Fruit fly (Drosophila melanogaster): ENCODE measurements around the gene sim.

Gene sim

dm6 chr3R:13051942-13052693, 5.4 kb upstream of the sim start, which contains the start of gene pic (continued):
- TF ChIP-seq CG9797 (GFP tag; optimal IDR thresholded peaks at IDR 0.05) (peak; percentile 87), gfzf (GFP tag; optimal IDR thresholded peaks at IDR 0.05) (peak; percentile 90), CG17359 (tag; optimal IDR thresholded peaks at IDR 0.05) (no peak), shn (GFP tag; optimal IDR thresholded peaks at IDR 0.05) (no peak), lov (optimal IDR thresholded peaks at IDR 0.05) (no peak), lov (GFP tag; IDR thresholded peaks at IDR 0.05) (no peak), CG30403 (GFP tag; optimal IDR thresholded peaks at IDR 0.05) (no peak), onecut (GFP tag; IDR thresholded peaks at IDR 0.05) (no peak), crp (GFP tag; optimal IDR thresholded peaks at IDR 0.05) (no peak), H15 (GFP tag; IDR thresholded peaks at IDR 0.05) (no peak), CG6175 (GFP tag; IDR thresholded peaks at IDR 0.05) (no peak), CG4360 (GFP tag; IDR thresholded peaks at IDR 0.05) (peak; percentile 21; the same call in 1 of the 2 replicates), MBD-R2 (GFP tag; IDR thresholded peaks at IDR 0.05) (peak; percentile 56; the same call in 1 of the 2 replicates), Camta (GFP tag; optimal IDR thresholded peaks at IDR 0.05) (no peak), bcd (GFP tag; optimal IDR thresholded peaks at IDR 0.05) (no peak), tio (GFP tag; optimal IDR thresholded peaks at IDR 0.05) (no peak), CG2199 (GFP tag; IDR thresholded peaks at IDR 0.05) (no peak), CG13775 (GFP tag; optimal IDR thresholded peaks at IDR 0.05) (no peak), YL-1 (GFP tag; optimal IDR thresholded peaks at IDR 0.05) (peak; percentile 55), Pdp1 (GFP tag; optimal IDR thresholded peaks at IDR 0.05) (peak in 1 of 2 experiments; percentile 89), CG13123 (GFP tag; optimal IDR thresholded peaks at IDR 0.05) (no peak), Myb (GFP tag; optimal IDR thresholded peaks at IDR 0.05) (peak; percentile 77), Doc2 (GFP tag; IDR thresholded peaks at IDR 0.05) (no peak), bbx (GFP tag; IDR thresholded peaks at IDR 0.05; ENCODE audit: partially characterized antibody) (peak; percentile 74), CG8388 (GFP tag; optimal IDR thresholded peaks at IDR 0.05) (no peak), rib (GFP tag; IDR thresholded peaks at IDR 0.05) (no peak), CG10543 (GFP tag; optimal IDR thresholded peaks at IDR 0.05) (no peak), yki (optimal IDR thresholded peaks at IDR 0.05) (no peak), wdn (GFP tag; IDR thresholded peaks at IDR 0.05) (no peak), peb (GFP tag; IDR thresholded peaks at IDR 0.05) (no peak), grau (tag; optimal IDR thresholded peaks at IDR 0.05) (no peak), CG13296 (GFP tag; optimal IDR thresholded peaks at IDR 0.05) (no peak), CG32772 (GFP tag; IDR thresholded peaks at IDR 0.05) (no peak), fd102C (GFP tag; optimal IDR thresholded peaks at IDR 0.05) (no peak), CG12104 (GFP tag; optimal IDR thresholded peaks at IDR 0.05) (no peak), schlank (tag; optimal IDR thresholded peaks at IDR 0.05) (no peak), CG11247 (GFP tag; IDR thresholded peaks at IDR 0.05) (no peak), Deaf1 (tag; optimal IDR thresholded peaks at IDR 0.05) (no peak), Vsx1 (GFP tag; optimal IDR thresholded peaks at IDR 0.05) (no peak), zfh1 (GFP tag; IDR thresholded peaks at IDR 0.05) (no peak), gt (GFP tag; IDR thresholded peaks at IDR 0.05) (no peak), CG15479 (GFP tag; optimal IDR thresholded peaks at IDR 0.05) (no peak), Abd-B (GFP tag; optimal IDR thresholded peaks at IDR 0.05) (no peak), gce (GFP tag; IDR thresholded peaks at IDR 0.05) (no peak), NfI (GFP tag; optimal IDR thresholded peaks at IDR 0.05) (no peak), br (optimal IDR thresholded peaks at IDR 0.05) (no peak), Blimp-1 (GFP tag; optimal IDR thresholded peaks at IDR 0.05) (no peak), CG4328 (GFP tag; optimal IDR thresholded peaks at IDR 0.05) (no peak), HLH3B (GFP tag; IDR thresholded peaks at IDR 0.05) (no peak), corto (GFP tag; optimal IDR thresholded peaks at IDR 0.05) (no peak), CG6654 (GFP tag; optimal IDR thresholded peaks at IDR 0.05) (no peak)

Measured in whole organism, embryonic.